Worm (Caenorhabditis elegans): ENCODE measurements around the gene nspb-1.
"Not testable (repeated sequence)": the region's sequence is repeated elsewhere in the genome, so short reads cannot be mapped to it uniquely, and the experiment has no call there.

Gene nspb-1

ce11 chrIV:6591010-6591746, at the start of gene nspb-1, which contains the start of gene nspb-2:
TSS of gene nspb-1 (minus strand) at chrIV:6591110.
TSS of gene nspb-2 (plus strand) at chrIV:6591696.
- TF ChIP-seq snpc-1.2 (GFP tag; IDR thresholded peaks at IDR 0.05); lin-39 (tag; optimal IDR thresholded peaks at IDR 0.05); tag-97 (GFP tag; IDR thresholded peaks at IDR 0.05): not testable (repeated sequence)

- TF ChIP-seq pqm-1 (tag; optimal IDR thresholded peaks at IDR 0.05) (peak; percentile 34), saeg-2 (GFP tag; IDR thresholded peaks at IDR 0.05) (no peak), snpc-1.2 (GFP tag; IDR thresholded peaks at IDR 0.05) (no peak)
These were observed 49.0 kb upstream of the nspb-1 start, which contains the start of gene C01B10.6 for ce11 chrIV:6639880-6640279. TSS of gene C01B10.6 (plus strand) at chrIV:6640180.

DNA sequence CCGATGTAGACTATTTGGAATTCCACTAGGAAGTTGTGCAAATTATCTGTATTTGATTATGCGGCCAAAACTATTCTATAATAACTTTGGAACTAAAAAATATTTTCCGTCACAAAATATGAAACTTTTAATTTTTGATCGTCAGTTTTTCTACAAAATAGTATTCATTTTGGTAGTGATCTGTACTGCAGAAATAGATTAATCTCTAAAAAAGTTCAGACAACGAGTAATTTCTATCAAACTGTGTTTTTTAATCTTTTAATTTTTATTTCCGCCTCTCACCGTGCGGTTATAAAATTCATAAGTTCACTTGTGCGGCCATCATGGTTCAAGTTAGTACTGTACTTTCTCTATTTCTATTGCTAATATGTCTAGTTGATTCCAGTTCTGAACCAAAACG, 47.3 kb upstream of the nspb-1 start, which contains the start of gene C01B10.7:
Gene C01B10.7, plus strand, starts transcription at position 301 of the 400 bp plus-strand sequence.
- no peak for TF ChIP-seq F26F4.8 (GFP tag; conservative IDR thresholded peaks at IDR 0.05)
- no peak for TF ChIP-seq ceh-20 (GFP tag; IDR thresholded peaks at IDR 0.05)
- TF ChIP-seq egl-43 (GFP tag; IDR thresholded peaks at IDR 0.05): no peak
- no peak for TF ChIP-seq nhr-41 (GFP tag; IDR thresholded peaks at IDR 0.05)
- TF ChIP-seq zfp-3 (GFP tag; conservative IDR thresholded peaks at IDR 0.05): no peak
- no peak for TF ChIP-seq lin-15B (tag; optimal IDR thresholded peaks at IDR 0.05)
- TF ChIP-seq ces-1 (GFP tag; optimal IDR thresholded peaks at IDR 0.05): no peak
- no peak for TF ChIP-seq arid-1 (GFP tag; conservative IDR thresholded peaks at IDR 0.05)
- TF ChIP-seq lin-38 (GFP tag; IDR thresholded peaks at IDR 0.05): no peak
- no peak for TF ChIP-seq lim-7 (GFP tag; IDR thresholded peaks at IDR 0.05)
- no peak for TF ChIP-seq skn-1 (tag; optimal IDR thresholded peaks at IDR 0.05)
- no peak for TF ChIP-seq T26A8.4 (GFP tag; IDR thresholded peaks at IDR 0.05)
- no peak for TF ChIP-seq daf-19 (GFP tag; conservative IDR thresholded peaks at IDR 0.05)
- no peak for TF ChIP-seq lin-13 (GFP tag; optimal IDR thresholded peaks at IDR 0.05)
- no peak for TF ChIP-seq duxl-1 (tag; optimal IDR thresholded peaks at IDR 0.05; ENCODE audit: poor library complexity)
- TF ChIP-seq Y75B8A.6 (GFP tag; IDR thresholded peaks at IDR 0.05): no peak
- no peak for TF ChIP-seq F44E2.7 (GFP tag; IDR thresholded peaks at IDR 0.05)
- TF ChIP-seq R02D3.7 (tag; optimal IDR thresholded peaks at IDR 0.05): no peak
- TF ChIP-seq pqm-1 (tag; optimal IDR thresholded peaks at IDR 0.05): no peak

DNA sequence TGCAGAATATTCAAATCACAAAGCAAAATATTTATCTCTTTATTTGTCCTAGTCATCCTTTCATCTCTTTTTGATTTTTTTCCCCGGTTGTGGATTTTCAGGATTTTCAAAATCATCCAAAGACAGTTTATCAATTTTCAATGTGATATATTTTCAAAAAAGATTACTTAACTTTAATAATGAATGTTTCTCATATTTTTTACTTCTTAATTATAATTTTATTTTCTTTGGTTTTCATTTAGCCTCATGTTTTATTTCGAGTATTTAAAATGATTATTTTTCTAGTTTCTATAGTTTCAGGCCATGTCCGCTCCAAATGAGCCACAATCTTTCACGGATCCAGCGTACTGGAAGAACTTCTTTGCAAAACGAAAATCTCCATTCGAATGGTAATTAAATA, 43.9 kb upstream of the nspb-1 start, which contains the start of gene metl-13:
Gene metl-13, plus strand, starts transcription at position 301 of the 400 bp plus-strand sequence.
- TF ChIP-seq lin-38 (GFP tag; IDR thresholded peaks at IDR 0.05) (0 out of 2 replicates have a peak, but pooled peaks have one; percentile 24), saeg-2 (GFP tag; IDR thresholded peaks at IDR 0.05) (no peak)

DNA sequence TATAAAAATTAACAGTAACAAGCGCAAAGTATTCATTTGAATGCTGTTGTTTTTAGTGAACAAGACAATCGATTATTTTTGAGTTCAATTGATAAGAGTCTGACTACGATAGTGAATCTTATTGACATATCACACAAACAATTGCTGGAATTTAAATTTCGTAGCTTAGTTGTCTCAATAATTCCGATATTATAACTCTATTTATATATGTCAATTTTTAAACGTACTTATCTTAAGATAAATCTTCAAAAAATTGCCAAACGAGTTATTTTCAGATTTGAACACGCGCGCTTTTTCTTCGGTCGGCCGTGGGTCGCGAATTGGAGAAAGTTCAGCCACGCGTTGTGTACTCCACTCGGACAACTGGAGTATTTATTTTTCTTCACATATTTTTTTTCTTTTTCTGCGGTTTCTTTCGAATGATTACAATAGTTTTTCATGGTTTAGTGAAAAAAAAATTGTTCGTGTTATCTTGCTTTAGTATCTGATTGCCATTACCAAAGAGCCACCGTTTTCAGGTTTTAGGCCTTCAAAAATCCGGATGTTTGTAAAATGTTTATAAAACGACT, 40.9 kb upstream of the nspb-1 start, which contains the start of the genes cest-5.1 and C01B10.9:
Gene cest-5.1, minus strand, starts transcription at position 51 of the 569 bp plus-strand sequence.
Gene C01B10.9, plus strand, starts transcription at position 519 of the 569 bp plus-strand sequence.
- TF ChIP-seq ztf-11 (tag; optimal IDR thresholded peaks at IDR 0.05) (no peak), dve-1 (tag; optimal IDR thresholded peaks at IDR 0.05; ENCODE audit: insufficient read depth) (peak; percentile 49), dmd-6 (GFP tag; IDR thresholded peaks at IDR 0.05) (peak; percentile 63), rbr-2 (tag; optimal IDR thresholded peaks at IDR 0.05) (peak; percentile 30), lin-38 (GFP tag; IDR thresholded peaks at IDR 0.05) (peak; percentile 74), nhr-48 (tag; optimal IDR thresholded peaks at IDR 0.05) (no peak), nhr-28 (tag; optimal IDR thresholded peaks at IDR 0.05) (peak; percentile 31), unc-130 (GFP tag; optimal IDR thresholded peaks at IDR 0.05) (peak; percentile 88), mep-1 (tag; optimal IDR thresholded peaks at IDR 0.05) (no peak), duxl-1 (tag; optimal IDR thresholded peaks at IDR 0.05; ENCODE audit: poor library complexity) (peak; percentile 41), jun-1 (tag; optimal IDR thresholded peaks at IDR 0.05) (no peak), lir-3 (tag; optimal IDR thresholded peaks at IDR 0.05) (no peak), snpc-4 (tag; optimal IDR thresholded peaks at IDR 0.05) (peak; percentile 12), mes-2 (tag; optimal IDR thresholded peaks at IDR 0.05; ENCODE audit: poor library complexity, severe bottlenecking) (peak; percentile 99), lin-1 (GFP tag; IDR thresholded peaks at IDR 0.05) (no peak), nhr-41 (GFP tag; IDR thresholded peaks at IDR 0.05) (no peak), ZK337.2 (GFP tag; IDR thresholded peaks at IDR 0.05) (peak; percentile 86), zip-2 (tag; optimal IDR thresholded peaks at IDR 0.05) (peak; percentile 4), lsy-2 (tag; optimal IDR thresholded peaks at IDR 0.05) (peak in 1 of 2 experiments; percentile 79), nhr-102 (tag; optimal IDR thresholded peaks at IDR 0.05) (peak; percentile 33), ceh-44 (GFP tag; IDR thresholded peaks at IDR 0.05) (peak; percentile 33; the same call in 1 of the 2 replicates)

Data from whole organism, L4 larva.